In the genomic region with DNA sequence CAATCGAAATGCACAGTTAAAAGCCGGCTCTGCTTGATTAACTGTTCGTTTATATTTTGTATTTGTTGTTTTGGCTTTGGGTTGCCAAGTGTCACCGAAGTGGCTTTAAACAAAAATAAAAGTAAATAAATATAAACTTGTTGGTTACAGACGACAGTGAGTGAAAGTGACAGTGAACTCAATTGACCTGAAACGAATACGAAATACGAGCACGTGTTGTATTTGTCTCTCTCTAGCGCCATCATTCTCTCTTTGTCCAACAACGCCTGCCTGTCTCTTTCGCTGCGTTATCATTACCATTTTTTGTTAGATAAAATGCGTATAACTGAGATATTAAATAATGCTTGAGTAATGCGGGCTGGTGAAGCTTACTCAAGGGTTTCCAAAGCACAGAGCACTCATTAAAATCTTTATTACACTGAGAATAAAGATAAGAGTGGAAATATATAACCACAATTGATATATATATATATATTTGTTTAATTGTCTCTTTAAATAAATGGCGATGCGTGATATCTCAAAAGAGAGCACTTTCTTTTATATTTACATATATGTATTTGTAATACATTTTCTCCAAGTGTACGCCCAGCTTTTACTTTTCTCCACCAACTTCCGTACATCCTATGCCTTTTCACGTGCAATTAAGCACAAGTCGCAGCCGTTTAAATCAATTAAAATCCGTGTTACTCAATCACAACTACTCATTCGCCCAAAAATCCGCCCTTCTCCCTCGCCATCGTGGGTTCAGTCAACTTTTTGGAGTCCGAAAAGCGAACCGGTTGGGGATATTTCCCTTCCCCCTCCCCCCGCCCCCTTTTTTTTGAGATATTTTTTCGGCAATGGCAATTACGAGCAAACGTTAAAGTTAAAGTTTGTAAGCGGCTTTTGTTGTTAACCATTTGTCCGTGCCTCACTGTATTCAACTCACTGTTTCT, we compare ENCODE assay signal across 5 fruit fly cellular contexts.
TF ChIP-seq lines count a peak whose summit lies in the region.

No protein-coding gene starts in this region.

- no peak for TF ChIP-seq CTCF in whole organism, embryonic (GFP tag; optimal IDR thresholded peaks at IDR 0.05; lab: Kevin White, UChicago)

TF ChIP-seq in whole organism, adult, 20 proteins besides CTCF, POLR2A, EP300 and RAD21:
- TF ChIP-seq kay (GFP tag; lab: Kevin White, UChicago; ENCODE audit: borderline replicate concordance) (peak; percentile 35), cic (GFP tag; optimal IDR thresholded peaks at IDR 0.05; lab: Kevin White, UChicago) (no peak), cnc (optimal IDR thresholded peaks at IDR 0.05; lab: Kevin White, UChicago) (no peak), CG5204 (GFP tag; optimal IDR thresholded peaks at IDR 0.05; lab: Kevin White, UChicago) (no peak), tj (GFP tag; optimal IDR thresholded peaks at IDR 0.05; lab: Kevin White, UChicago) (no peak), Mnt (GFP tag; optimal IDR thresholded peaks at IDR 0.05; lab: Kevin White, UChicago) (no peak), CG1620 (GFP tag; optimal IDR thresholded peaks at IDR 0.05; lab: Kevin White, UChicago) (no peak), bab1 (GFP tag; optimal IDR thresholded peaks at IDR 0.05; lab: Kevin White, UChicago) (no peak), CG33017 (tag; optimal IDR thresholded peaks at IDR 0.05; lab: Kevin White, UChicago) (no peak), ovo (GFP tag; optimal IDR thresholded peaks at IDR 0.05; lab: Kevin White, UChicago) (no peak), CG14711 (tag; optimal IDR thresholded peaks at IDR 0.05; lab: Kevin White, UChicago) (peak; percentile 6), Hr96 (GFP tag; optimal IDR thresholded peaks at IDR 0.05; lab: Kevin White, UChicago) (no peak), CG11617 (GFP tag; optimal IDR thresholded peaks at IDR 0.05; lab: Kevin White, UChicago) (no peak)

TF ChIP-seq in whole organism, embryonic, 481 proteins besides CTCF, POLR2A, EP300 and RAD21 (continues in another document):
- TF ChIP-seq chinmo (GFP tag; IDR thresholded peaks at IDR 0.05; lab: Robert Waterston, UW; ENCODE audit: partially characterized antibody) (0 out of 4 replicates have a peak, but pooled peaks have one; percentile 27), dmrt11E (tag; optimal IDR thresholded peaks at IDR 0.05; lab: Kevin White, UChicago) (no peak), CG10209 (GFP tag; optimal IDR thresholded peaks at IDR 0.05; lab: Kevin White, UChicago) (peak; percentile 8), Hand (GFP tag; optimal IDR thresholded peaks at IDR 0.05; lab: Kevin White, UChicago) (no peak), Xbp1 (GFP tag; optimal IDR thresholded peaks at IDR 0.05; lab: Kevin White, UChicago) (peak; percentile 18), CG12659 (GFP tag; optimal IDR thresholded peaks at IDR 0.05; lab: Kevin White, UChicago) (peak; percentile 0), CG17568 (GFP tag; optimal IDR thresholded peaks at IDR 0.05; lab: Kevin White, UChicago) (no peak), CoRest (tag; optimal IDR thresholded peaks at IDR 0.05; lab: Kevin White, UChicago) (peak; percentile 18), chm (GFP tag; IDR thresholded peaks at IDR 0.05; lab: Robert Waterston, UW) (no peak), az2 (GFP tag; optimal IDR thresholded peaks at IDR 0.05; lab: Kevin White, UChicago) (peak; percentile 5), odd (GFP tag; optimal IDR thresholded peaks at IDR 0.05; lab: Kevin White, UChicago) (no peak), ara (GFP tag; IDR thresholded peaks at IDR 0.05; lab: Robert Waterston, UW) (no peak), Bgb (GFP tag; IDR thresholded peaks at IDR 0.05; lab: Robert Waterston, UW; ENCODE audit: partially characterized antibody) (no peak), bsh (GFP tag; optimal IDR thresholded peaks at IDR 0.05; lab: Kevin White, UChicago) (peak in 1 of 2 experiments; percentile 44), CG15601 (tag; optimal IDR thresholded peaks at IDR 0.05; lab: Kevin White, UChicago) (peak; percentile 4), CG9727 (GFP tag; optimal IDR thresholded peaks at IDR 0.05; lab: Kevin White, UChicago) (peak; percentile 37)

TF ChIP-seq in whole organism, prepupa, 60 proteins besides CTCF, POLR2A, EP300 and RAD21 (continues in another document):
- TF ChIP-seq CG8319 (GFP tag; optimal IDR thresholded peaks at IDR 0.05; lab: Kevin White, UChicago) (peak; percentile 13), Blimp-1 (GFP tag; optimal IDR thresholded peaks at IDR 0.05; lab: Kevin White, UChicago) (peak; percentile 46), achi (GFP tag; optimal IDR thresholded peaks at IDR 0.05; lab: Kevin White, UChicago) (peak; percentile 37), cyc (GFP tag; optimal IDR thresholded peaks at IDR 0.05; lab: Kevin White, UChicago) (peak; percentile 19), topi (GFP tag; optimal IDR thresholded peaks at IDR 0.05; lab: Kevin White, UChicago) (peak; percentile 16), CG6792 (GFP tag; optimal IDR thresholded peaks at IDR 0.05; lab: Kevin White, UChicago) (peak; percentile 37), Eip78C (GFP tag; lab: Kevin White, UChicago) (peak; percentile 73), CG11762 (GFP tag; optimal IDR thresholded peaks at IDR 0.05; lab: Kevin White, UChicago; ENCODE audit: insufficient read depth) (no peak), Met (GFP tag; optimal IDR thresholded peaks at IDR 0.05; lab: Kevin White, UChicago) (peak; percentile 30), Ets21C (GFP tag; optimal IDR thresholded peaks at IDR 0.05; lab: Kevin White, UChicago) (no peak), vri (GFP tag; optimal IDR thresholded peaks at IDR 0.05; lab: Kevin White, UChicago) (peak; percentile 37), CG6276 (GFP tag; optimal IDR thresholded peaks at IDR 0.05; lab: Kevin White, UChicago) (no peak), acj6 (GFP tag; optimal IDR thresholded peaks at IDR 0.05; lab: Kevin White, UChicago) (peak; percentile 34), CG3032 (tag; optimal IDR thresholded peaks at IDR 0.05; lab: Kevin White, UChicago) (no peak), Sox15 (GFP tag; optimal IDR thresholded peaks at IDR 0.05; lab: Kevin White, UChicago) (no peak), OdsH (GFP tag; optimal IDR thresholded peaks at IDR 0.05; lab: Kevin White, UChicago) (peak; percentile 41), fd85E (GFP tag; optimal IDR thresholded peaks at IDR 0.05; lab: Kevin White, UChicago) (no peak), svp (GFP tag; lab: Kevin White, UChicago) (peak; percentile 69)

TF ChIP-seq in whole organism, pupa, 21 proteins besides CTCF, POLR2A, EP300 and RAD21:
- TF ChIP-seq CG8159 (tag; optimal IDR thresholded peaks at IDR 0.05; lab: Kevin White, UChicago) (no peak), Snoo (tag; optimal IDR thresholded peaks at IDR 0.05; lab: Kevin White, UChicago) (peak; percentile 41), CG32121 (GFP tag; IDR thresholded peaks at IDR 0.05; lab: Robert Waterston, UW) (0 out of 2 replicates have a peak, but pooled peaks have one; percentile 8), CG17806 (tag; optimal IDR thresholded peaks at IDR 0.05; lab: Kevin White, UChicago) (no peak)

TF ChIP-seq in whole organism, wandering third instar larva, 38 proteins besides CTCF, POLR2A, EP300 and RAD21:
- TF ChIP-seq HLH106 (tag; optimal IDR thresholded peaks at IDR 0.05; lab: Kevin White, UChicago): peak; percentile 45
- TF ChIP-seq CrebA (GFP tag; optimal IDR thresholded peaks at IDR 0.05; lab: Kevin White, UChicago; ENCODE audit: borderline replicate concordance): no peak
- no peak for TF ChIP-seq Rel (GFP tag; optimal IDR thresholded peaks at IDR 0.05; lab: Kevin White, UChicago)
- no peak for TF ChIP-seq Rel (tag; optimal IDR thresholded peaks at IDR 0.05; lab: Kevin White, UChicago)
- TF ChIP-seq Dfd (GFP tag; optimal IDR thresholded peaks at IDR 0.05; lab: Kevin White, UChicago): peak; percentile 75
- TF ChIP-seq N (GFP tag; optimal IDR thresholded peaks at IDR 0.05; lab: Kevin White, UChicago): no peak
- peak in 1 of 2 experiments; percentile 14 for TF ChIP-seq foxo (GFP tag; optimal IDR thresholded peaks at IDR 0.05; lab: Kevin White, UChicago)
- TF ChIP-seq sv (GFP tag; optimal IDR thresholded peaks at IDR 0.05; lab: Kevin White, UChicago): no peak
- peak; percentile 26 for TF ChIP-seq OdsH (GFP tag; optimal IDR thresholded peaks at IDR 0.05; lab: Kevin White, UChicago)
- TF ChIP-seq rgr (GFP tag; optimal IDR thresholded peaks at IDR 0.05; lab: Kevin White, UChicago): peak; percentile 9
- TF ChIP-seq psq (GFP tag; optimal IDR thresholded peaks at IDR 0.05; lab: Kevin White, UChicago): peak; percentile 23
- peak; percentile 46 for TF ChIP-seq Sp1 (GFP tag; optimal IDR thresholded peaks at IDR 0.05; lab: Kevin White, UChicago)
- TF ChIP-seq lola (GFP tag; optimal IDR thresholded peaks at IDR 0.05; lab: Kevin White, UChicago): no peak
